Fruit fly (Drosophila melanogaster) whole organism, embryonic: ENCODE data around the gene CG10550.

Experiments used
- ATbp ChIP-seq: fragments of 200-800 bp; sonication (Bioruptor generic); optimal IDR thresholded peaks from 2 replicates; lab custom pipeline; 2017; ENCODE audit warnings: missing biosample characterization, mild to moderate bottlenecking, missing genetic modification characterization, missing genetic modification reagents
- Asciz ChIP-seq: fragments of 200-800 bp; sonication (Bioruptor generic); optimal IDR thresholded peaks from 2 replicates; lab custom pipeline; 2017; ENCODE audit warnings: missing biosample characterization, mild to moderate bottlenecking, missing genetic modification characterization, missing genetic modification reagents
- CG10147 ChIP-seq: fragments of 200-800 bp; sonication (Bioruptor generic); optimal IDR thresholded peaks from 2 replicates; lab custom pipeline; 2019; ENCODE audit warnings: missing biosample characterization, mild to moderate bottlenecking, missing genetic modification characterization, moderate library complexity
- CG12659 ChIP-seq: fragments of 200-800 bp; sonication (Bioruptor generic); optimal IDR thresholded peaks from 3 replicates; lab custom pipeline; 2017; ENCODE audit warnings: mild to moderate bottlenecking, missing biosample characterization, missing genetic modification reagents, missing genetic modification characterization
- CG12769 ChIP-seq: fragments of 200-800 bp; sonication (Bioruptor generic); optimal IDR thresholded peaks from 2 replicates; lab custom pipeline; 2019; ENCODE audit warnings: missing biosample characterization, mild to moderate bottlenecking, missing genetic modification characterization, moderate library complexity
- CG15514 ChIP-seq: fragments of 200-800 bp; sonication (Bioruptor generic); optimal IDR thresholded peaks from 3 replicates; lab custom pipeline; 2017; ENCODE audit warnings: missing biosample characterization, missing genetic modification characterization, mild to moderate bottlenecking, moderate library complexity, missing genetic modification reagents
- CG18599 ChIP-seq: fragments of 200-800 bp; sonication (Bioruptor generic); optimal IDR thresholded peaks from 3 replicates; lab custom pipeline; 2017; ENCODE audit warnings: missing biosample characterization, missing genetic modification characterization, mild to moderate bottlenecking, moderate library complexity, missing genetic modification reagents
- CG3281 ChIP-seq: fragments of 200-800 bp; sonication (Bioruptor generic); optimal IDR thresholded peaks from 3 replicates; lab custom pipeline; 2017; ENCODE audit warnings: missing biosample characterization, mild to moderate bottlenecking, missing genetic modification characterization
- CG34422 ChIP-seq: fragments of 200-800 bp; sonication (Bioruptor generic); IDR thresholded peaks from 3 replicates; pipeline ENCODE4 v1.3.6; 2022; ENCODE audit warnings: missing biosample characterization, missing genetic modification characterization
- CG5180 ChIP-seq: fragments of 200-800 bp; sonication (Bioruptor generic); optimal IDR thresholded peaks from 3 replicates; lab custom pipeline; 2017; ENCODE audit warnings: missing biosample characterization, missing genetic modification characterization, mild to moderate bottlenecking, moderate library complexity, missing genetic modification reagents
- CG6813 ChIP-seq: fragments of 200-800 bp; sonication (Bioruptor generic); optimal IDR thresholded peaks from 2 replicates; lab custom pipeline; 2017; ENCODE audit warnings: missing biosample characterization, missing genetic modification characterization, mild to moderate bottlenecking, moderate library complexity, missing genetic modification reagents
- CG8765 ChIP-seq: fragments of 200-800 bp; sonication (Bioruptor generic); IDR thresholded peaks from 2 replicates; pipeline ENCODE4 v1.3.6; 2022; ENCODE audit warnings: missing biosample characterization, missing genetic modification characterization
- CG8924 ChIP-seq: fragments of 200-800 bp; optimal IDR thresholded peaks from 3 replicates; lab custom pipeline; 2019; ENCODE audit warnings: missing biosample characterization, mild to moderate bottlenecking, missing genetic modification characterization, moderate library complexity
- D19A ChIP-seq: fragments of 200-800 bp; optimal IDR thresholded peaks from 3 replicates; lab custom pipeline; 2019; ENCODE audit warnings: missing biosample characterization, mild to moderate bottlenecking, missing genetic modification characterization, moderate library complexity
- Dip3 ChIP-seq: fragments of 200-800 bp; sonication (Bioruptor generic); optimal IDR thresholded peaks from 3 replicates; lab custom pipeline; 2016; ENCODE audit warnings: missing biosample characterization, missing genetic modification characterization
- Doc2 ChIP-seq: fragments of 200-800 bp; sonication (Bioruptor generic); IDR thresholded peaks from 2 replicates; pipeline ENCODE4 v1.3.6; 2022; ENCODE audit warnings: missing biosample characterization, missing genetic modification characterization
- Elba2 ChIP-seq: fragments of 200-800 bp; sonication (Bioruptor generic); optimal IDR thresholded peaks from 3 replicates; lab custom pipeline; 2016; ENCODE audit warnings: missing biosample characterization, missing genetic modification characterization
- Ets65A ChIP-seq: fragments of 200-800 bp; sonication (Bioruptor generic); peaks from one replicate; lab custom pipeline; 2016; ENCODE audit warnings: missing biosample characterization, missing genetic modification characterization
- Fer1 ChIP-seq: fragments of 200-800 bp; sonication (Bioruptor generic); optimal IDR thresholded peaks from 2 replicates; lab custom pipeline; 2017; ENCODE audit warnings: missing biosample characterization, mild to moderate bottlenecking, missing genetic modification characterization
- GATAe ChIP-seq: fragments of 200-800 bp; sonication (Bioruptor generic); conservative IDR thresholded peaks from 2 replicates; pipeline ENCODE4 v1.3.6; 2022; ENCODE audit warnings: missing biosample characterization, missing genetic modification characterization
- HmgZ ChIP-seq: fragments of 200-800 bp; sonication (Bioruptor generic); optimal IDR thresholded peaks from 2 replicates; lab custom pipeline; 2018; ENCODE audit warnings: missing biosample characterization, mild to moderate bottlenecking, missing genetic modification characterization
- Kr ChIP-seq: fragments of 200-800 bp; sonication (Bioruptor generic); optimal IDR thresholded peaks from 2 replicates; lab custom pipeline; 2017; ENCODE audit warnings: missing biosample characterization, mild to moderate bottlenecking, missing genetic modification characterization
- MTF-1 ChIP-seq: fragments of 200-800 bp; sonication (Bioruptor generic); optimal IDR thresholded peaks from 2 replicates; lab custom pipeline; 2018; ENCODE audit warnings: missing biosample characterization, mild to moderate bottlenecking, missing genetic modification characterization, borderline replicate concordance
- Mad ChIP-seq: fragments of 200-800 bp; sonication (Bioruptor generic); optimal IDR thresholded peaks from 2 replicates; lab custom pipeline; 2016; ENCODE audit warnings: missing biosample characterization, missing genetic modification characterization
- Med ChIP-seq: fragments of 200-800 bp; sonication (Bioruptor generic); peaks from one replicate; lab custom pipeline; 2016; ENCODE audit warnings: missing biosample characterization, missing genetic modification characterization, mild to moderate bottlenecking, inconsistent platforms, moderate library complexity
- Mrtf ChIP-seq: fragments of 200-800 bp; sonication (Bioruptor generic); IDR thresholded peaks from 3 replicates; pipeline ENCODE4 v1.3.6; 2022; ENCODE audit warnings: missing biosample characterization, missing genetic modification characterization
- Sox100B ChIP-seq: fragments of 200-800 bp; sonication (Bioruptor generic); optimal IDR thresholded peaks from 3 replicates; lab custom pipeline; 2018; ENCODE audit warnings: missing biosample characterization, mild to moderate bottlenecking, missing genetic modification characterization
- Trl ChIP-seq, 3 experiments: fragments of >200 bp in 2 of 3; fragments of 200-800 bp in 1 of 3; sonication (Bioruptor generic) in 1 of 3; optimal IDR thresholded peaks; 2 replicates in 1 of 3; 3 replicates in 2 of 3; lab custom pipeline; 2016 to 2017; ENCODE audit warnings: missing biosample characterization in 1 of 3, missing genetic modification characterization in 1 of 3
- bab2 ChIP-seq: fragments of 200-800 bp; sonication (Bioruptor generic); optimal IDR thresholded peaks from 2 replicates; lab custom pipeline; 2016; ENCODE audit warnings: missing biosample characterization, missing genetic modification characterization
- corto ChIP-seq: fragments of 200-800 bp; sonication (Bioruptor generic); optimal IDR thresholded peaks from 2 replicates; lab custom pipeline; 2016; ENCODE audit warnings: missing biosample characterization, mild to moderate bottlenecking, missing genetic modification characterization, moderate library complexity
- cwo ChIP-seq: fragments of 200-800 bp; sonication (Bioruptor generic); optimal IDR thresholded peaks from 3 replicates; lab custom pipeline; 2017; ENCODE audit warnings: missing biosample characterization, missing genetic modification characterization, mild to moderate bottlenecking, moderate library complexity, missing genetic modification reagents
- emc ChIP-seq: fragments of 200-800 bp; sonication (Bioruptor generic); optimal IDR thresholded peaks from 2 replicates; lab custom pipeline; 2016; ENCODE audit warnings: missing biosample characterization, missing genetic modification characterization
- eyg ChIP-seq: fragments of 200-800 bp; sonication (Bioruptor generic); optimal IDR thresholded peaks from 3 replicates; lab custom pipeline; 2016; ENCODE audit warnings: missing biosample characterization, missing genetic modification characterization
- fd96Cb ChIP-seq: fragments of 200-800 bp; sonication (Bioruptor generic); optimal IDR thresholded peaks from 2 replicates; lab custom pipeline; 2018; ENCODE audit warnings: missing biosample characterization, mild to moderate bottlenecking, missing genetic modification characterization, moderate library complexity
- fru ChIP-seq: fragments of >200 bp; optimal IDR thresholded peaks from 2 replicates; lab custom pipeline; 2017
- grau ChIP-seq: fragments of 200-800 bp; optimal IDR thresholded peaks from 3 replicates; lab custom pipeline; 2019; ENCODE audit warnings: missing biosample characterization, mild to moderate bottlenecking, missing genetic modification characterization, moderate library complexity
- hkb ChIP-seq, 2 experiments: fragments of 200-800 bp in 1 of 2; fragments of >200 bp in 1 of 2; sonication (Bioruptor generic) in 1 of 2; IDR thresholded peaks in 1 of 2; optimal IDR thresholded peaks in 1 of 2; 2 replicates each; pipeline versions ENCODE4 v1.3.6 to Lab custom; 2017 to 2022; ENCODE audit warnings: missing biosample characterization in 1 of 2, missing genetic modification characterization in 1 of 2
- ind ChIP-seq: fragments of 200-800 bp; sonication (Bioruptor generic); optimal IDR thresholded peaks from 3 replicates; lab custom pipeline; 2016; ENCODE audit warnings: missing biosample characterization, missing genetic modification characterization
- lab ChIP-seq: fragments of 200-800 bp; sonication (Bioruptor generic); optimal IDR thresholded peaks from 3 replicates; lab custom pipeline; 2017; ENCODE audit warnings: missing biosample characterization, missing genetic modification characterization, mild to moderate bottlenecking, moderate library complexity, missing genetic modification reagents
- otp ChIP-seq: fragments of 200-800 bp; sonication (Bioruptor generic); IDR thresholded peaks from 3 replicates; pipeline ENCODE4, ENCODE4 v1.3.6; 2022; ENCODE audit warnings: missing biosample characterization, missing genetic modification characterization
- phol ChIP-seq: fragments of 200-800 bp; sonication (Bioruptor generic); optimal IDR thresholded peaks from 3 replicates; lab custom pipeline; 2018; ENCODE audit warnings: missing biosample characterization, mild to moderate bottlenecking, missing genetic modification characterization, moderate library complexity
- schlank ChIP-seq: fragments of 200-800 bp; sonication (Bioruptor generic); optimal IDR thresholded peaks from 2 replicates; lab custom pipeline; 2018; ENCODE audit warnings: missing biosample characterization, mild to moderate bottlenecking, missing genetic modification characterization
- scrt ChIP-seq: fragments of 200-800 bp; sonication (Bioruptor generic); optimal IDR thresholded peaks from 2 replicates; lab custom pipeline; 2018; ENCODE audit warnings: missing biosample characterization, mild to moderate bottlenecking, missing genetic modification characterization, moderate library complexity
- sens ChIP-seq: fragments of 200-800 bp; sonication (Bioruptor generic); peaks from one replicate; lab custom pipeline; 2016; ENCODE audit warnings: missing biosample characterization, missing genetic modification characterization
- wek ChIP-seq: fragments of 200-800 bp; sonication (Bioruptor generic); optimal IDR thresholded peaks from 3 replicates; lab custom pipeline; 2018; ENCODE audit warnings: missing biosample characterization, mild to moderate bottlenecking, missing genetic modification characterization, moderate library complexity
- zen ChIP-seq: fragments of 200-800 bp; sonication (Bioruptor generic); optimal IDR thresholded peaks from 3 replicates; lab custom pipeline; 2018; ENCODE audit warnings: missing biosample characterization, mild to moderate bottlenecking, missing genetic modification characterization, moderate library complexity

CG10550 gene

DNA sequence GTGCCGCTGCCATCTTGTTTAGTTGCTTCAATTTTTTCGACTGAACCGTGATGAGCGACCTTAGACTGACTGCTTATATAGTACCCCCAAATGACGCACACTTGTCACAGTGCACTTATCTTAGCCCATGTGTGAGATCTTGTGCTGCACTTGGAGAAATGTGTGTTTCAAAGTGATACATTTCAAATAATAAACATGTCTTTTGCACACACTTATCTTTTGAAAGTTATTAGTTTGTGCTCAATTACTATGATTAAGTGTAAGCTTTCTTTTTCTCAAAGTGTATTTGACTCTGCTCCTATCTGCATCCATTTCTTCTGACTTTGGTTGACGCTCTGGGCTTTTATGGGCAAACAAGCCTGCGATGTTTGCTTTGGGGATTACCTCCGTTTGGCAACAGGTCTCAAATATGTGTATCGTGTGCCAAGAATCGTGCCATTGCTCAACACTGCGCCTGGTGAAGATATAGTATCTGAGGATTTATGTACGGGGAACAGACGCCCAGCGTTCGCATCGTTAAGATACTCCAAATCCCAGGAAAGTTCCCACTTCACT, 28.3 kb downstream of the CG10550 start, which contains the start of gene CG10514:
TSS of gene CG10514 (minus strand) at position 51 of the 555 bp plus-strand sequence.
- peak; percentile 6 for TF ChIP-seq Asciz (GFP tag; lab: Kevin White, UChicago)
- peak; percentile 60 for TF ChIP-seq MTF-1 (GFP tag; lab: Kevin White, UChicago)
- TF ChIP-seq fd96Cb (tag; lab: Kevin White, UChicago): no peak
- TF ChIP-seq ind: no peak
- TF ChIP-seq Dip3 (GFP tag; lab: Kevin White, UChicago): no peak
- no peak for TF ChIP-seq CG5180 (GFP tag; lab: Kevin White, UChicago)
- peak; percentile 51 for TF ChIP-seq Med (GFP tag; lab: Kevin White, UChicago)
- peak; percentile 6 for TF ChIP-seq ATbp (GFP tag; lab: Kevin White, UChicago)
- TF ChIP-seq Sox100B: no peak
- no peak for TF ChIP-seq CG34422 (GFP tag; lab: Robert Waterston, UW)
- TF ChIP-seq Kr (GFP tag; lab: Kevin White, UChicago): no peak
- TF ChIP-seq CG18599: peak; percentile 25
- TF ChIP-seq lab (GFP tag; lab: Kevin White, UChicago): peak; percentile 24
- no peak for TF ChIP-seq fru (lab: Kevin White, UChicago)
- TF ChIP-seq, all 482 proteins: peak for 6

- TF ChIP-seq Mad (no peak), Ets65A (GFP tag; lab: Kevin White, UChicago) (peak; percentile 26), Mrtf (GFP tag; lab: Robert Waterston, UW) (0 out of 3 replicates have a peak, but pooled peaks have one; percentile 8)
These were observed 31.1 kb downstream of the CG10550 start, which contains the start of gene CG10513 for dm6 chr3R:25277112-25277511. TSS of gene CG10513 (minus strand) at chr3R:25277212.

- TF ChIP-seq phol (tag; lab: Kevin White, UChicago) (no peak), CG10147 (GFP tag; lab: Kevin White, UChicago) (peak; percentile 59), corto (GFP tag; lab: Kevin White, UChicago) (no peak), bab2 (GFP tag; lab: Kevin White, UChicago) (no peak), eyg (GFP tag; lab: Kevin White, UChicago) (peak; percentile 14), scrt (GFP tag; lab: Kevin White, UChicago) (peak; percentile 55), grau (tag; lab: Kevin White, UChicago) (peak; percentile 15), CG8765 (GFP tag; lab: Robert Waterston, UW) (no peak), emc (no peak), cwo (GFP tag; lab: Kevin White, UChicago) (peak; percentile 19), Ets65A (GFP tag; lab: Kevin White, UChicago) (peak; percentile 29), D19A (tag; lab: Kevin White, UChicago) (no peak), hkb (optimal IDR thresholded peaks at IDR 0.05; lab: Kevin White, UChicago) (no peak), hkb (GFP tag; IDR thresholded peaks at IDR 0.05; lab: Robert Waterston, UW) (peak; percentile 22; the same call in 1 of the 2 replicates), CG12659 (GFP tag; lab: Kevin White, UChicago) (peak; percentile 23), schlank (peak; percentile 34), CG8924 (tag; lab: Kevin White, UChicago) (peak; percentile 27), CG12769 (tag; lab: Kevin White, UChicago) (peak; percentile 42), zen (tag; lab: Kevin White, UChicago) (no peak), GATAe (0 out of 2 replicates have a peak, but pooled peaks have one; percentile 9), sens (GFP tag; lab: Kevin White, UChicago) (peak; percentile 61), CG3281 (GFP tag; lab: Kevin White, UChicago) (peak; percentile 50), wek (GFP tag; lab: Kevin White, UChicago) (no peak), Doc2 (GFP tag; lab: Robert Waterston, UW) (no peak), Elba2 (GFP tag; lab: Kevin White, UChicago) (no peak), Trl (optimal IDR thresholded peaks at IDR 0.05; lab: Kevin White, UChicago) (no peak), Trl (GFP tag; optimal IDR thresholded peaks at IDR 0.05; lab: Kevin White, UChicago) (no peak), otp (GFP tag; lab: Robert Waterston, UW) (no peak), Fer1 (GFP tag; lab: Kevin White, UChicago) (peak; percentile 81), HmgZ (tag; lab: Kevin White, UChicago) (peak; percentile 46), CG6813 (GFP tag; lab: Kevin White, UChicago) (peak; percentile 25), CG15514 (GFP tag; lab: Kevin White, UChicago) (peak; percentile 48)
These were observed 32.9 kb downstream of the CG10550 start for dm6 chr3R:25275276-25275675.
